Worm (Caenorhabditis elegans) whole organism, late embryonic: Measurements from ENCODE around the gene crn-3.

Experiments used
- C38D4.7 ChIP-seq: fragments of 200-800 bp; sonication (Bioruptor generic); optimal IDR thresholded peaks from 2 replicates; lab custom pipeline; 2018; ENCODE audit warnings: mild to moderate bottlenecking, missing genetic modification characterization, moderate library complexity, missing compliant biosample characterization
- K02D7.2 ChIP-seq: sonication (generic microtip); optimal IDR thresholded peaks from 2 replicates; lab custom pipeline; 2017; ENCODE audit warnings: mild to moderate bottlenecking, missing genetic modification characterization, missing compliant biosample characterization
- K09A11.1 ChIP-seq: sonication (generic microtip); optimal IDR thresholded peaks from 2 replicates; lab custom pipeline; 2017; ENCODE audit warnings: antibody characterized with exemption, mild to moderate bottlenecking, missing genetic modification characterization, missing compliant biosample characterization; ENCODE audit not compliant: insufficient read depth
- ahr-1 ChIP-seq: sonication (generic microtip); optimal IDR thresholded peaks from 2 replicates; lab custom pipeline; 2016; ENCODE audit warnings: missing genetic modification characterization, missing compliant biosample characterization
- ama-1 ChIP-seq: fragments of 150-350 bp; optimal IDR thresholded peaks from 2 replicates; lab custom pipeline; 2014
- ceh-14 ChIP-seq: sonication (generic microtip); optimal IDR thresholded peaks from 2 replicates; lab custom pipeline; 2016; ENCODE audit warnings: missing genotype, missing genetic modification characterization, missing compliant biosample characterization
- ceh-18 ChIP-seq: sonication (generic microtip); optimal IDR thresholded peaks from 2 replicates; lab custom pipeline; 2016; ENCODE audit warnings: missing genetic modification characterization, missing compliant biosample characterization
- ceh-19 ChIP-seq: fragments of 200-800 bp; sonication (Bioruptor generic); optimal IDR thresholded peaks from 2 replicates; lab custom pipeline; 2018; ENCODE audit warnings: mild to moderate bottlenecking, missing genetic modification characterization, missing compliant biosample characterization
- ceh-2 ChIP-seq: sonication (generic microtip); optimal IDR thresholded peaks from 2 replicates; lab custom pipeline; 2016; ENCODE audit warnings: missing genotype, missing genetic modification characterization, missing compliant biosample characterization
- ceh-34 ChIP-seq: sonication (generic microtip); optimal IDR thresholded peaks from 2 replicates; lab custom pipeline; 2016; ENCODE audit warnings: mild to moderate bottlenecking, missing genetic modification characterization, missing compliant biosample characterization
- ceh-48 ChIP-seq: sonication (generic microtip); optimal IDR thresholded peaks from 2 replicates; lab custom pipeline; 2016; ENCODE audit warnings: missing genetic modification characterization, inconsistent platforms, missing compliant biosample characterization
- ceh-6 ChIP-seq: fragments of 200-800 bp; sonication (Bioruptor generic); optimal IDR thresholded peaks from 2 replicates; lab custom pipeline; 2018; ENCODE audit warnings: mild to moderate bottlenecking, missing genetic modification characterization, missing compliant biosample characterization
- dmd-4 ChIP-seq: sonication (generic microtip); optimal IDR thresholded peaks from 2 replicates; lab custom pipeline; 2016; ENCODE audit warnings: borderline replicate concordance, missing genetic modification characterization, missing compliant biosample characterization
- elt-2 ChIP-seq: sonication (generic microtip); optimal IDR thresholded peaks from 2 replicates; lab custom pipeline; 2016; ENCODE audit warnings: missing genetic modification reagents, missing genetic modification characterization, missing compliant biosample characterization
- elt-4 ChIP-seq: sonication (generic microtip); optimal IDR thresholded peaks from 2 replicates; lab custom pipeline; 2016; ENCODE audit warnings: missing genetic modification characterization, missing compliant biosample characterization
- ets-4 ChIP-seq: sonication (generic microtip); optimal IDR thresholded peaks from 2 replicates; lab custom pipeline; 2016; ENCODE audit warnings: missing genetic modification characterization, missing compliant biosample characterization
- fax-1 ChIP-seq: sonication (generic microtip); optimal IDR thresholded peaks from 2 replicates; lab custom pipeline; 2016; ENCODE audit warnings: missing genotype, missing genetic modification characterization, missing compliant biosample characterization
- fkh-10 ChIP-seq: fragments of 150-350 bp; optimal IDR thresholded peaks from 2 replicates; lab custom pipeline; 2014; ENCODE audit warnings: missing biosample characterization, missing genetic modification reagents, missing genetic modification characterization
- gmeb-2 ChIP-seq: sonication (generic microtip); optimal IDR thresholded peaks from 2 replicates; lab custom pipeline; 2016; ENCODE audit warnings: missing genetic modification characterization, inconsistent platforms, missing compliant biosample characterization
- hlh-13 ChIP-seq: fragments of 200-800 bp; sonication (Bioruptor generic); optimal IDR thresholded peaks from 2 replicates; lab custom pipeline; 2018; ENCODE audit warnings: mild to moderate bottlenecking, missing genetic modification characterization, missing compliant biosample characterization
- hlh-15 ChIP-seq: sonication (generic microtip); optimal IDR thresholded peaks from 2 replicates; lab custom pipeline; 2016; ENCODE audit warnings: missing genetic modification characterization, missing compliant biosample characterization
- hlh-30 ChIP-seq: sonication (generic microtip); optimal IDR thresholded peaks from 2 replicates; lab custom pipeline; 2017; ENCODE audit warnings: antibody characterized with exemption, missing genetic modification characterization, missing compliant biosample characterization; ENCODE audit not compliant: insufficient read depth
- hlh-6 ChIP-seq: sonication (generic microtip); optimal IDR thresholded peaks from 2 replicates; lab custom pipeline; 2016; ENCODE audit warnings: missing genotype, missing genetic modification characterization, missing compliant biosample characterization
- madf-2 ChIP-seq: sonication (generic microtip); optimal IDR thresholded peaks from 2 replicates; lab custom pipeline; 2017; ENCODE audit warnings: missing genetic modification characterization, missing compliant biosample characterization
- nfya-1 ChIP-seq: sonication (generic microtip); optimal IDR thresholded peaks from 2 replicates; lab custom pipeline; 2017; ENCODE audit warnings: missing genetic modification characterization, mild to moderate bottlenecking, missing compliant biosample characterization, antibody characterized with exemption, moderate library complexity
- nhr-11 ChIP-seq: fragments of 150-350 bp; optimal IDR thresholded peaks from 2 replicates; lab custom pipeline; 2014; ENCODE audit warnings: missing biosample characterization, missing genetic modification characterization
- nhr-232 ChIP-seq: sonication (generic microtip); optimal IDR thresholded peaks from 2 replicates; lab custom pipeline; 2016; ENCODE audit warnings: missing genetic modification characterization, missing compliant biosample characterization
- npax-4 ChIP-seq: sonication (generic microtip); optimal IDR thresholded peaks from 2 replicates; lab custom pipeline; 2016; ENCODE audit warnings: missing genetic modification characterization, missing compliant biosample characterization
- odd-2 ChIP-seq: sonication (generic microtip); optimal IDR thresholded peaks from 2 replicates; lab custom pipeline; 2017; ENCODE audit warnings: antibody characterized with exemption, mild to moderate bottlenecking, missing genetic modification characterization, missing compliant biosample characterization
- pag-3 ChIP-seq: sonication (generic microtip); optimal IDR thresholded peaks from 2 replicates; lab custom pipeline; 2016; ENCODE audit warnings: missing compliant biosample characterization, missing genetic modification characterization, borderline replicate concordance
- pat-9 ChIP-seq: fragments of 200-800 bp; sonication (Bioruptor generic); optimal IDR thresholded peaks from 2 replicates; lab custom pipeline; 2018; ENCODE audit warnings: mild to moderate bottlenecking, missing genetic modification characterization, moderate library complexity, missing compliant biosample characterization
- pha-4 ChIP-seq: fragments of 150-350 bp; optimal IDR thresholded peaks from 2 replicates; lab custom pipeline; 2018; ENCODE audit warnings: missing biosample characterization, missing genetic modification reagents, missing genetic modification characterization
- ref-2 ChIP-seq: sonication (generic microtip); optimal IDR thresholded peaks from 2 replicates; lab custom pipeline; 2016; ENCODE audit warnings: missing genetic modification characterization, missing compliant biosample characterization
- rnt-1 ChIP-seq: sonication (generic microtip); optimal IDR thresholded peaks from 2 replicates; lab custom pipeline; 2016; ENCODE audit warnings: missing genetic modification characterization, missing compliant biosample characterization
- sox-2 ChIP-seq: fragments of 200-800 bp; sonication (Bioruptor generic); IDR thresholded peaks from 2 replicates; pipeline ENCODE4 v1.3.6; 2022; ENCODE audit warnings: missing genetic modification reagents, missing genetic modification characterization, missing compliant biosample characterization
- sox-4 ChIP-seq: sonication (generic microtip); optimal IDR thresholded peaks from 2 replicates; lab custom pipeline; 2017; ENCODE audit warnings: mild to moderate bottlenecking, missing genetic modification characterization, inconsistent platforms, missing compliant biosample characterization
- syd-9 ChIP-seq: sonication (generic microtip); optimal IDR thresholded peaks from 2 replicates; lab custom pipeline; 2016; ENCODE audit warnings: mild to moderate bottlenecking, missing genetic modification characterization, moderate library complexity, missing compliant biosample characterization
- tbx-2 ChIP-seq: sonication (generic microtip); optimal IDR thresholded peaks from 2 replicates; lab custom pipeline; 2016; ENCODE audit warnings: missing genetic modification characterization, missing compliant biosample characterization
- tbx-7 ChIP-seq: sonication (generic microtip); optimal IDR thresholded peaks from 2 replicates; lab custom pipeline; 2016; ENCODE audit warnings: missing genotype, missing genetic modification characterization, missing compliant biosample characterization
- unc-3 ChIP-seq, 2 experiments: fragments of 200-800 bp in 1 of 2; sonication (Bioruptor generic) in 1 of 2; sonication (generic microtip) in 1 of 2; conservative IDR thresholded peaks in 1 of 2; optimal IDR thresholded peaks in 1 of 2; 2 replicates each; pipeline versions ENCODE4 v1.3.6 to Lab custom; 2016 to 2022; ENCODE audit warnings: missing compliant biosample characterization in 2 of 2, missing genetic modification characterization in 2 of 2, missing genetic modification reagents in 1 of 2
- zip-5 ChIP-seq: sonication (generic microtip); optimal IDR thresholded peaks from 2 replicates; lab custom pipeline; 2016; ENCODE audit warnings: missing genetic modification characterization, missing compliant biosample characterization

Gene crn-3

ce11 chrII:10618157-10618556 is 30.3 kb downstream of the crn-3 start, which contains the start of gene C14A4.13:
Gene C14A4.13, plus strand, starts transcription at chrII:10618457.
- TF ChIP-seq ref-2 (tag; lab: Kevin White, UChicago) = no peak
- no peak for TF ChIP-seq K02D7.2 (tag; lab: Kevin White, UChicago)
- TF ChIP-seq ceh-2 (tag; lab: Kevin White, UChicago) = no peak

ce11 chrII:10621965-10622364 is 34.1 kb downstream of the crn-3 start, which contains the start of gene cutl-9:
Gene cutl-9, plus strand, starts transcription at chrII:10622265.
- no peak for TF ChIP-seq syd-9 (tag; lab: Kevin White, UChicago)
- TF ChIP-seq ceh-19 (GFP tag; lab: Kevin White, UChicago) = no peak
- TF ChIP-seq K09A11.1 (tag; lab: Kevin White, UChicago) = no peak
- TF ChIP-seq pha-4 = no peak
- TF ChIP-seq hlh-6 (tag; lab: Kevin White, UChicago) = no peak
- no peak for TF ChIP-seq madf-2 (tag; lab: Kevin White, UChicago)
- TF ChIP-seq ahr-1 = no peak
- TF ChIP-seq rnt-1 (tag; lab: Kevin White, UChicago) = no peak
- no peak for TF ChIP-seq zip-5
- no peak for TF ChIP-seq npax-4
- no peak for TF ChIP-seq ets-4
- TF ChIP-seq hlh-15 (tag; lab: Kevin White, UChicago) = no peak
- no peak for TF ChIP-seq ceh-6 (GFP tag; lab: Kevin White, UChicago)
- TF ChIP-seq, all 69 proteins: peak for 0

- TF ChIP-seq gmeb-2 (tag; lab: Kevin White, UChicago) = no peak
- TF ChIP-seq tbx-2 (tag; lab: Kevin White, UChicago) = no peak
- no peak for TF ChIP-seq ama-1 (lab: Kevin White, UChicago)
- TF ChIP-seq fax-1 (tag; lab: Kevin White, UChicago) = no peak
- TF ChIP-seq hlh-15 (tag; lab: Kevin White, UChicago) = no peak
- TF ChIP-seq sox-2 (GFP tag; lab: Robert Waterston, UW) = no peak
- TF ChIP-seq ceh-14 = no peak
- TF ChIP-seq elt-2 (tag; lab: Kevin White, UChicago) = peak; percentile 37
Observed at ce11 chrII:10627086-10627485, 39.2 kb downstream of the crn-3 start.

ce11 chrII:10627963-10628362 is 40.1 kb downstream of the crn-3 start, which contains the start of gene M28.8:
Gene M28.8, plus strand, starts transcription at chrII:10628263.
- TF ChIP-seq fkh-10 (GFP tag; lab: Kevin White, UChicago) (no peak), ceh-2 (tag; lab: Kevin White, UChicago) (no peak), sox-2 (GFP tag; lab: Robert Waterston, UW) (no peak), pag-3 (tag; lab: Kevin White, UChicago) (no peak), pat-9 (tag; lab: Kevin White, UChicago) (no peak), npax-4 (no peak), nfya-1 (tag; lab: Kevin White, UChicago) (no peak), hlh-6 (tag; lab: Kevin White, UChicago) (no peak)

ce11 chrII:10630944-10631343 is 43.1 kb downstream of the crn-3 start:
- no peak for TF ChIP-seq ceh-14
- TF ChIP-seq nhr-11 (tag; lab: Kevin White, UChicago) = no peak
- TF ChIP-seq ceh-6 (GFP tag; lab: Kevin White, UChicago) = no peak
- no peak for TF ChIP-seq dmd-4 (tag; lab: Kevin White, UChicago)
- TF ChIP-seq fax-1 (tag; lab: Kevin White, UChicago) = no peak
- no peak for TF ChIP-seq rnt-1 (tag; lab: Kevin White, UChicago)
- no peak for TF ChIP-seq fkh-10 (GFP tag; lab: Kevin White, UChicago)
- no peak for TF ChIP-seq tbx-2 (tag; lab: Kevin White, UChicago)
- no peak for TF ChIP-seq hlh-30 (tag; lab: Kevin White, UChicago)

- TF ChIP-seq odd-2 (no peak), madf-2 (tag; lab: Kevin White, UChicago) (no peak), unc-3 (GFP tag; conservative IDR thresholded peaks at IDR 0.05; lab: Robert Waterston, UW) (no peak), unc-3 (tag; optimal IDR thresholded peaks at IDR 0.05; lab: Kevin White, UChicago) (no peak), sox-2 (GFP tag; lab: Robert Waterston, UW) (no peak), C38D4.7 (GFP tag; lab: Kevin White, UChicago) (no peak), ceh-48 (tag; lab: Kevin White, UChicago) (no peak), syd-9 (tag; lab: Kevin White, UChicago) (no peak), elt-4 (no peak), K02D7.2 (tag; lab: Kevin White, UChicago) (no peak), hlh-13 (no peak), sox-4 (tag; lab: Kevin White, UChicago) (no peak), ceh-34 (no peak), pha-4 (no peak), ceh-18 (tag; lab: Kevin White, UChicago) (no peak), nhr-232 (tag; lab: Kevin White, UChicago) (no peak), tbx-7 (tag; lab: Kevin White, UChicago) (no peak), fkh-10 (GFP tag; lab: Kevin White, UChicago) (no peak)
Observed at ce11 chrII:10639110-10639509, 51.3 kb downstream of the crn-3 start, which contains the start of gene M28.9. Gene M28.9, plus strand, starts transcription at chrII:10639410.
